In genomic region chr3L:4690698-4691097, dm6 we compare ENCODE assay signal across 2 fruit fly cellular contexts.
A peak's percentile ranks its signal among the peaks of the same experiment; 100 is the strongest.
TF ChIP-seq lines count a peak whose summit lies in the region.

No protein-coding gene starts in this region.

TF ChIP-seq in whole organism, embryonic, 481 proteins besides CTCF, POLR2A, EP300 and RAD21 (continued from another document and continues in another):
- TF ChIP-seq hth (optimal IDR thresholded peaks at IDR 0.05; lab: Kevin White, UChicago) (no peak), CG6791 (GFP tag; IDR thresholded peaks at IDR 0.05; lab: Robert Waterston, UW; ENCODE audit: partially characterized antibody) (no peak), CG2202 (tag; optimal IDR thresholded peaks at IDR 0.05; lab: Kevin White, UChicago) (no peak), pros (GFP tag; optimal IDR thresholded peaks at IDR 0.05; lab: Kevin White, UChicago) (no peak), MESR4 (GFP tag; optimal IDR thresholded peaks at IDR 0.05; lab: Kevin White, UChicago) (no peak), NC2β (GFP tag; optimal IDR thresholded peaks at IDR 0.05; lab: Kevin White, UChicago) (peak; percentile 19), CG2116 (GFP tag; optimal IDR thresholded peaks at IDR 0.05; lab: Kevin White, UChicago) (no peak), CG4282 (GFP tag; optimal IDR thresholded peaks at IDR 0.05; lab: Kevin White, UChicago) (no peak), pfk (GFP tag; optimal IDR thresholded peaks at IDR 0.05; lab: Kevin White, UChicago) (no peak), HmgZ (tag; optimal IDR thresholded peaks at IDR 0.05; lab: Kevin White, UChicago) (no peak), Hsf (GFP tag; optimal IDR thresholded peaks at IDR 0.05; lab: Kevin White, UChicago) (peak; percentile 22), CG10654 (GFP tag; optimal IDR thresholded peaks at IDR 0.05; lab: Kevin White, UChicago) (no peak), schlank (tag; optimal IDR thresholded peaks at IDR 0.05; lab: Kevin White, UChicago) (no peak), CG11398 (GFP tag; optimal IDR thresholded peaks at IDR 0.05; lab: Kevin White, UChicago) (no peak), Hey (tag; optimal IDR thresholded peaks at IDR 0.05; lab: Kevin White, UChicago) (no peak), zen (tag; optimal IDR thresholded peaks at IDR 0.05; lab: Kevin White, UChicago) (peak; percentile 66), tx (GFP tag; optimal IDR thresholded peaks at IDR 0.05; lab: Kevin White, UChicago) (no peak), Myb (GFP tag; optimal IDR thresholded peaks at IDR 0.05; lab: Kevin White, UChicago) (no peak), CG2678 (tag; optimal IDR thresholded peaks at IDR 0.05; lab: Kevin White, UChicago) (peak; percentile 11), NC2α (GFP tag; optimal IDR thresholded peaks at IDR 0.05; lab: Kevin White, UChicago) (no peak), kni (GFP tag; optimal IDR thresholded peaks at IDR 0.05; lab: Kevin White, UChicago) (no peak), Blimp-1 (GFP tag; optimal IDR thresholded peaks at IDR 0.05; lab: Kevin White, UChicago) (no peak), CG7839 (tag; optimal IDR thresholded peaks at IDR 0.05; lab: Kevin White, UChicago) (peak; percentile 44), CG14965 (GFP tag; optimal IDR thresholded peaks at IDR 0.05; lab: Kevin White, UChicago; ENCODE audit: borderline replicate concordance) (no peak), CG15073 (GFP tag; optimal IDR thresholded peaks at IDR 0.05; lab: Kevin White, UChicago) (no peak), Sin3A (optimal IDR thresholded peaks at IDR 0.05; lab: Kevin White, UChicago) (no peak), Xrp1 (GFP tag; IDR thresholded peaks at IDR 0.05; lab: Robert Waterston, UW) (peak; percentile 60; the same call in 1 of the 2 replicates), Sry-β (GFP tag; optimal IDR thresholded peaks at IDR 0.05; lab: Kevin White, UChicago) (no peak), BtbVII (GFP tag; optimal IDR thresholded peaks at IDR 0.05; lab: Kevin White, UChicago) (no peak), CG12299 (tag; optimal IDR thresholded peaks at IDR 0.05; lab: Kevin White, UChicago) (no peak), sim (GFP tag; IDR thresholded peaks at IDR 0.05; lab: Robert Waterston, UW) (no peak), sens-2 (GFP tag; IDR thresholded peaks at IDR 0.05; lab: Robert Waterston, UW) (no peak), E2f1 (GFP tag; IDR thresholded peaks at IDR 0.05; lab: Robert Waterston, UW) (0 out of 2 replicates have a peak, but pooled peaks have one; percentile 52), chm (GFP tag; IDR thresholded peaks at IDR 0.05; lab: Robert Waterston, UW) (no peak), CoRest (tag; optimal IDR thresholded peaks at IDR 0.05; lab: Kevin White, UChicago) (peak; percentile 19), CG15601 (tag; optimal IDR thresholded peaks at IDR 0.05; lab: Kevin White, UChicago) (no peak), fd96Cb (tag; optimal IDR thresholded peaks at IDR 0.05; lab: Kevin White, UChicago) (no peak), cato (GFP tag; optimal IDR thresholded peaks at IDR 0.05; lab: Kevin White, UChicago; ENCODE audit: borderline replicate concordance) (no peak), grau (tag; optimal IDR thresholded peaks at IDR 0.05; lab: Kevin White, UChicago) (peak; percentile 90), caup (GFP tag; optimal IDR thresholded peaks at IDR 0.05; lab: Kevin White, UChicago; ENCODE audit: severe bottlenecking) (no peak), Eip74EF (GFP tag; optimal IDR thresholded peaks at IDR 0.05; lab: Kevin White, UChicago) (no peak), CG13424 (tag; optimal IDR thresholded peaks at IDR 0.05; lab: Kevin White, UChicago) (no peak), CG9876 (GFP tag; optimal IDR thresholded peaks at IDR 0.05; lab: Kevin White, UChicago) (no peak), unc-4 (GFP tag; IDR thresholded peaks at IDR 0.05; lab: Robert Waterston, UW; ENCODE audit: partially characterized antibody) (no peak), slp2 (GFP tag; optimal IDR thresholded peaks at IDR 0.05; lab: Kevin White, UChicago) (no peak), bbx (GFP tag; IDR thresholded peaks at IDR 0.05; lab: Robert Waterston, UW; ENCODE audit: partially characterized antibody) (no peak), CG17186 (GFP tag; optimal IDR thresholded peaks at IDR 0.05; lab: Kevin White, UChicago) (no peak), CG10462 (GFP tag; optimal IDR thresholded peaks at IDR 0.05; lab: Kevin White, UChicago) (no peak), Antp (GFP tag; optimal IDR thresholded peaks at IDR 0.05; lab: Kevin White, UChicago) (no peak), odd (GFP tag; optimal IDR thresholded peaks at IDR 0.05; lab: Kevin White, UChicago) (no peak), knrl (GFP tag; IDR thresholded peaks at IDR 0.05; lab: Robert Waterston, UW; ENCODE audit: partially characterized antibody) (no peak), gcm (GFP tag; optimal IDR thresholded peaks at IDR 0.05; lab: Kevin White, UChicago) (no peak), CG1233 (GFP tag; optimal IDR thresholded peaks at IDR 0.05; lab: Kevin White, UChicago) (no peak), Hr78 (GFP tag; optimal IDR thresholded peaks at IDR 0.05; lab: Kevin White, UChicago) (no peak), Max (GFP tag; optimal IDR thresholded peaks at IDR 0.05; lab: Kevin White, UChicago) (no peak), CG34224 (GFP tag; IDR thresholded peaks at IDR 0.05; lab: Robert Waterston, UW; ENCODE audit: partially characterized antibody) (no peak), dmrt99B (tag; optimal IDR thresholded peaks at IDR 0.05; lab: Kevin White, UChicago) (peak; percentile 29), NFAT (GFP tag; IDR thresholded peaks at IDR 0.05; lab: Robert Waterston, UW) (peak; percentile 57; the same call in 1 of the 2 replicates), Vsx1 (GFP tag; optimal IDR thresholded peaks at IDR 0.05; lab: Kevin White, UChicago) (peak; percentile 41), CG3847 (GFP tag; IDR thresholded peaks at IDR 0.05; lab: Robert Waterston, UW) (no peak), CG8924 (tag; optimal IDR thresholded peaks at IDR 0.05; lab: Kevin White, UChicago) (no peak), klu (GFP tag; IDR thresholded peaks at IDR 0.05; lab: Robert Waterston, UW) (no peak), ara (GFP tag; IDR thresholded peaks at IDR 0.05; lab: Robert Waterston, UW) (no peak), CG8765 (GFP tag; IDR thresholded peaks at IDR 0.05; lab: Robert Waterston, UW) (no peak), CG10979 (tag; optimal IDR thresholded peaks at IDR 0.05; lab: Kevin White, UChicago) (no peak), nom (GFP tag; optimal IDR thresholded peaks at IDR 0.05; lab: Kevin White, UChicago) (no peak), CHES-1-like (GFP tag; optimal IDR thresholded peaks at IDR 0.05; lab: Kevin White, UChicago) (no peak)

TF ChIP-seq in whole organism, prepupa, 60 proteins besides CTCF, POLR2A, EP300 and RAD21 (continued from another document):
- TF ChIP-seq vri (GFP tag; optimal IDR thresholded peaks at IDR 0.05; lab: Kevin White, UChicago) (peak; percentile 7), CG8319 (GFP tag; optimal IDR thresholded peaks at IDR 0.05; lab: Kevin White, UChicago) (no peak), fd85E (GFP tag; optimal IDR thresholded peaks at IDR 0.05; lab: Kevin White, UChicago) (no peak), Hr39 (GFP tag; optimal IDR thresholded peaks at IDR 0.05; lab: Kevin White, UChicago) (peak; percentile 53), Eip75B (GFP tag; optimal IDR thresholded peaks at IDR 0.05; lab: Kevin White, UChicago) (no peak), salr (GFP tag; optimal IDR thresholded peaks at IDR 0.05; lab: Kevin White, UChicago) (peak in 1 of 2 experiments; percentile 2), CG8119 (GFP tag; IDR thresholded peaks at IDR 0.05; lab: Robert Waterston, UW) (peak; percentile 67; the same call in 2 of the 3 replicates), Met (GFP tag; optimal IDR thresholded peaks at IDR 0.05; lab: Kevin White, UChicago) (peak; percentile 49), Hr4 (GFP tag; optimal IDR thresholded peaks at IDR 0.05; lab: Kevin White, UChicago) (peak; percentile 67), CG10669 (GFP tag; optimal IDR thresholded peaks at IDR 0.05; lab: Kevin White, UChicago) (peak; percentile 30), CG6163 (GFP tag; IDR thresholded peaks at IDR 0.05; lab: Robert Waterston, UW) (peak; percentile 67), Eip93F (GFP tag; optimal IDR thresholded peaks at IDR 0.05; lab: Kevin White, UChicago) (no peak), CG6808 (GFP tag; optimal IDR thresholded peaks at IDR 0.05; lab: Kevin White, UChicago) (no peak), eg (GFP tag; IDR thresholded peaks at IDR 0.05; lab: Robert Waterston, UW) (peak; percentile 72), CG9139 (GFP tag; optimal IDR thresholded peaks at IDR 0.05; lab: Kevin White, UChicago) (no peak), fd59A (GFP tag; optimal IDR thresholded peaks at IDR 0.05; lab: Kevin White, UChicago) (no peak), CG6276 (GFP tag; optimal IDR thresholded peaks at IDR 0.05; lab: Kevin White, UChicago) (peak; percentile 52), Sox15 (GFP tag; optimal IDR thresholded peaks at IDR 0.05; lab: Kevin White, UChicago) (no peak), OdsH (GFP tag; optimal IDR thresholded peaks at IDR 0.05; lab: Kevin White, UChicago) (peak; percentile 58), CG6792 (GFP tag; optimal IDR thresholded peaks at IDR 0.05; lab: Kevin White, UChicago) (peak; percentile 5), CG3919 (GFP tag; optimal IDR thresholded peaks at IDR 0.05; lab: Kevin White, UChicago) (peak; percentile 41), pdm3 (GFP tag; optimal IDR thresholded peaks at IDR 0.05; lab: Kevin White, UChicago) (peak; percentile 60), cyc (GFP tag; optimal IDR thresholded peaks at IDR 0.05; lab: Kevin White, UChicago) (peak; percentile 32), CG8632 (GFP tag; optimal IDR thresholded peaks at IDR 0.05; lab: Kevin White, UChicago) (peak; percentile 43), dac (GFP tag; optimal IDR thresholded peaks at IDR 0.05; lab: Kevin White, UChicago) (peak; percentile 12), Ets96B (tag; optimal IDR thresholded peaks at IDR 0.05; lab: Kevin White, UChicago) (peak; percentile 27), CG34406 (GFP tag; optimal IDR thresholded peaks at IDR 0.05; lab: Kevin White, UChicago) (peak; percentile 13), CG3032 (tag; optimal IDR thresholded peaks at IDR 0.05; lab: Kevin White, UChicago) (peak; percentile 35), Sox102F (GFP tag; optimal IDR thresholded peaks at IDR 0.05; lab: Kevin White, UChicago) (peak; percentile 18), Ets21C (GFP tag; optimal IDR thresholded peaks at IDR 0.05; lab: Kevin White, UChicago) (peak; percentile 12), spab (GFP tag; optimal IDR thresholded peaks at IDR 0.05; lab: Kevin White, UChicago) (no peak), Hr38 (GFP tag; optimal IDR thresholded peaks at IDR 0.05; lab: Kevin White, UChicago) (no peak), fkh (GFP tag; optimal IDR thresholded peaks at IDR 0.05; lab: Kevin White, UChicago) (no peak)
